Fruit fly (Drosophila melanogaster) whole organism, wandering third instar larva: ENCODE measurements around the gene Sqor.

Experiments used
- Abd-B ChIP-seq: fragments of >200 bp; optimal IDR thresholded peaks from 2 replicates; lab custom pipeline; 2017; ENCODE audit warnings: missing biosample characterization, missing genetic modification characterization
- CG32264 ChIP-seq: fragments of 200-800 bp; sonication (Bioruptor generic); optimal IDR thresholded peaks from 2 replicates; lab custom pipeline; 2016; ENCODE audit warnings: missing biosample characterization, missing genetic modification characterization
- CG9705 ChIP-seq: fragments of 200-800 bp; sonication (Bioruptor generic); optimal IDR thresholded peaks from 2 replicates; lab custom pipeline; 2018; ENCODE audit warnings: missing biosample characterization, mild to moderate bottlenecking, missing genetic modification characterization
- CrebA ChIP-seq: fragments of 200-800 bp; sonication (Bioruptor generic); optimal IDR thresholded peaks from 2 replicates; lab custom pipeline; 2016; ENCODE audit warnings: missing biosample characterization, mild to moderate bottlenecking, missing genetic modification characterization, borderline replicate concordance
- Dfd ChIP-seq: fragments of >200 bp; optimal IDR thresholded peaks from 2 replicates; lab custom pipeline; 2017; ENCODE audit warnings: missing biosample characterization, missing genetic modification characterization
- Dif ChIP-seq: fragments of 200-275, 200-300 bp; sonication (Bioruptor generic); optimal IDR thresholded peaks from 2 replicates; lab custom pipeline; 2018; ENCODE audit warnings: missing biosample characterization, missing genetic modification characterization; ENCODE audit not compliant: partially characterized antibody
- GATAd ChIP-seq: sonication (Bioruptor generic); optimal IDR thresholded peaks from 2 replicates; lab custom pipeline; 2016; ENCODE audit warnings: missing biosample characterization, missing genetic modification characterization
- HLH106 ChIP-seq: fragments of 200-800 bp; optimal IDR thresholded peaks from 3 replicates; lab custom pipeline; 2019; ENCODE audit warnings: missing biosample characterization, mild to moderate bottlenecking, missing genetic modification characterization, moderate library complexity
- Hnf4 ChIP-seq: fragments of 200-800 bp; sonication (Bioruptor generic); optimal IDR thresholded peaks from 2 replicates; lab custom pipeline; 2016; ENCODE audit warnings: missing biosample characterization, mild to moderate bottlenecking, missing genetic modification characterization
- Hr78 ChIP-seq: fragments of >200 bp; optimal IDR thresholded peaks from 2 replicates; lab custom pipeline; 2017; ENCODE audit warnings: missing biosample characterization, missing genetic modification characterization
- Hr83 ChIP-seq: fragments of 200-300 bp; sonication (Bioruptor generic); optimal IDR thresholded peaks from 2 replicates; lab custom pipeline; 2016; ENCODE audit warnings: missing biosample characterization, mild to moderate bottlenecking, missing genetic modification characterization, moderate library complexity; ENCODE audit not compliant: poor library complexity, severe bottlenecking
- Jra ChIP-seq: sonication (Bioruptor generic); optimal IDR thresholded peaks from 2 replicates; lab custom pipeline; 2016; ENCODE audit warnings: missing biosample characterization, missing genetic modification characterization
- Mio ChIP-seq: sonication (Bioruptor generic); optimal IDR thresholded peaks from 2 replicates; lab custom pipeline; 2016; ENCODE audit warnings: missing biosample characterization, missing genetic modification characterization
- Myc ChIP-seq: fragments of >200 bp; optimal IDR thresholded peaks from 2 replicates; lab custom pipeline; 2017
- N ChIP-seq: fragments of >200 bp; optimal IDR thresholded peaks from 2 replicates; lab custom pipeline; 2018; ENCODE audit warnings: missing biosample characterization, missing external identifiers, missing genetic modification characterization
- OdsH ChIP-seq: fragments of 200-800 bp; sonication (Bioruptor generic); optimal IDR thresholded peaks from 2 replicates; lab custom pipeline; 2016; ENCODE audit warnings: missing biosample characterization, mild to moderate bottlenecking, missing genetic modification characterization
- Rel ChIP-seq, 2 experiments: fragments of 200-800 bp; sonication (Bioruptor generic) in 1 of 2; optimal IDR thresholded peaks; 2 replicates in 1 of 2; 3 replicates in 1 of 2; lab custom pipeline; 2016 to 2019; ENCODE audit warnings: mild to moderate bottlenecking in 2 of 2, missing biosample characterization in 2 of 2, missing genetic modification characterization in 2 of 2, moderate library complexity in 1 of 2
- Sp1 ChIP-seq: fragments of 200-800 bp; sonication (Bioruptor generic); optimal IDR thresholded peaks from 3 replicates; lab custom pipeline; 2019; ENCODE audit warnings: missing biosample characterization, mild to moderate bottlenecking, missing genetic modification characterization, moderate library complexity
- Vsx2 ChIP-seq: fragments of 200-300, 225-300 bp; sonication (Bioruptor generic); optimal IDR thresholded peaks from 2 replicates; lab custom pipeline; 2018; ENCODE audit warnings: missing biosample characterization, missing genetic modification characterization; ENCODE audit not compliant: partially characterized antibody
- br ChIP-seq: fragments of 200-800 bp; sonication (Bioruptor generic); optimal IDR thresholded peaks from 2 replicates; lab custom pipeline; 2016; ENCODE audit warnings: missing biosample characterization, missing genetic modification characterization
- brk ChIP-seq: fragments of 200-800 bp; sonication (Bioruptor generic); optimal IDR thresholded peaks from 2 replicates; lab custom pipeline; 2016; ENCODE audit warnings: missing biosample characterization, mild to moderate bottlenecking, missing genetic modification characterization
- dmrt93B ChIP-seq: fragments of 200-800 bp; sonication (Bioruptor generic); optimal IDR thresholded peaks from 2 replicates; lab custom pipeline; 2018; ENCODE audit warnings: missing biosample characterization, mild to moderate bottlenecking, missing genetic modification characterization
- dsf ChIP-seq: sonication (Bioruptor generic); optimal IDR thresholded peaks from 2 replicates; lab custom pipeline; 2016; ENCODE audit warnings: missing biosample characterization, missing genetic modification characterization, borderline replicate concordance
- ey ChIP-seq: fragments of 200-800 bp; sonication (Bioruptor generic); optimal IDR thresholded peaks from 2 replicates; lab custom pipeline; 2016; ENCODE audit warnings: missing biosample characterization, missing genetic modification characterization
- foxo ChIP-seq, 2 experiments: fragments of 200-800 bp; sonication (Bioruptor generic); optimal IDR thresholded peaks; 2 replicates in 1 of 2; 3 replicates in 1 of 2; lab custom pipeline; 2016 to 2017; ENCODE audit warnings: missing biosample characterization in 2 of 2, missing genetic modification characterization in 2 of 2
- fru ChIP-seq: fragments of 200-800 bp; sonication (Bioruptor generic); optimal IDR thresholded peaks from 3 replicates; lab custom pipeline; 2016; ENCODE audit warnings: missing biosample characterization, mild to moderate bottlenecking, missing genetic modification characterization
- h ChIP-seq: fragments of 200-800 bp; sonication (Bioruptor generic); optimal IDR thresholded peaks from 3 replicates; lab custom pipeline; 2016; ENCODE audit warnings: missing biosample characterization, mild to moderate bottlenecking, missing genetic modification characterization
- jim ChIP-seq: fragments of 175-275, 200-325 bp; sonication (Bioruptor generic); optimal IDR thresholded peaks from 2 replicates; lab custom pipeline; 2016; ENCODE audit warnings: missing biosample characterization, mild to moderate bottlenecking, missing genetic modification characterization
- lola ChIP-seq: fragments of >200 bp; optimal IDR thresholded peaks from 2 replicates; lab custom pipeline; 2017; ENCODE audit warnings: missing biosample characterization, missing genetic modification characterization
- pan ChIP-seq: fragments of >200 bp; optimal IDR thresholded peaks from 2 replicates; lab custom pipeline; 2017
- psq ChIP-seq: fragments of 200-800 bp; sonication (Bioruptor generic); optimal IDR thresholded peaks from 3 replicates; lab custom pipeline; 2017; ENCODE audit warnings: missing biosample characterization, mild to moderate bottlenecking, missing genetic modification characterization, moderate library complexity
- rgr ChIP-seq: fragments of 200-800 bp; sonication (Bioruptor generic); optimal IDR thresholded peaks from 3 replicates; lab custom pipeline; 2016; ENCODE audit warnings: missing biosample characterization, mild to moderate bottlenecking, missing genetic modification characterization
- sage ChIP-seq: fragments of 200-800 bp; sonication (Bioruptor generic); optimal IDR thresholded peaks from 2 replicates; lab custom pipeline; 2016; ENCODE audit warnings: missing biosample characterization, mild to moderate bottlenecking, missing genetic modification characterization
- sv ChIP-seq: fragments of 200-800 bp; sonication (Bioruptor generic); optimal IDR thresholded peaks from 3 replicates; lab custom pipeline; 2016; ENCODE audit warnings: missing biosample characterization, missing genetic modification characterization
- usp ChIP-seq: fragments of >200 bp; optimal IDR thresholded peaks from 2 replicates; lab custom pipeline; 2017; ENCODE audit warnings: missing biosample characterization, missing genetic modification characterization
- woc ChIP-seq: sonication (Bioruptor generic); optimal IDR thresholded peaks from 2 replicates; lab custom pipeline; 2016; ENCODE audit warnings: missing biosample characterization, mild to moderate bottlenecking, missing genetic modification characterization

The Sqor gene

DNA sequence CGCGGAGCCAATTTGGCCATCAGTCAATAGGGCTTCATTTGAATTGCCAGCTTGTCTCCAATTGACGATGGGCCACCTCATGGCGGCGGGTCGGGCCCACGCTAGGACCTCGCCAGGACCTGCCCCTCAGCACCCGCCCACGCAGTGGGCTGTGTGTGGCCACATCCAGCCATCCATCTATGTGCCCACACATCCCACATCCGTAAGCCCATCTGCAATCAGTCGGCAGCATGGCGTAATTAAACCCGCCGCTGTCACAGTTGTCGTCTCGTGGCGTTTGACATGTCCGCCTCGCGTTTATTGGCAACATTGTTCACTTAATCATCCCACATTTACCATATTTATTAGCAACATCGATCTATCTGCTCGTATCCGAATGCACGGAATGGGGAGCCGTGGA is 1.8 kb upstream of the Sqor start:
- TF ChIP-seq rgr (GFP tag; lab: Kevin White, UChicago) = no peak
- TF ChIP-seq sv (GFP tag; lab: Kevin White, UChicago) = no peak
- no peak for TF ChIP-seq dmrt93B (GFP tag; lab: Kevin White, UChicago)
- TF ChIP-seq GATAd = no peak
- no peak for TF ChIP-seq pan (lab: Kevin White, UChicago)

- TF ChIP-seq OdsH (GFP tag; lab: Kevin White, UChicago) (peak; percentile 1), brk (GFP tag; lab: Kevin White, UChicago) (no peak)
Observed at dm6 chr3L:4242428-4242827, 2.5 kb downstream of the Sqor start, which contains the start of gene pav. Gene pav (plus strand): TSS chr3L:4242734.

DNA sequence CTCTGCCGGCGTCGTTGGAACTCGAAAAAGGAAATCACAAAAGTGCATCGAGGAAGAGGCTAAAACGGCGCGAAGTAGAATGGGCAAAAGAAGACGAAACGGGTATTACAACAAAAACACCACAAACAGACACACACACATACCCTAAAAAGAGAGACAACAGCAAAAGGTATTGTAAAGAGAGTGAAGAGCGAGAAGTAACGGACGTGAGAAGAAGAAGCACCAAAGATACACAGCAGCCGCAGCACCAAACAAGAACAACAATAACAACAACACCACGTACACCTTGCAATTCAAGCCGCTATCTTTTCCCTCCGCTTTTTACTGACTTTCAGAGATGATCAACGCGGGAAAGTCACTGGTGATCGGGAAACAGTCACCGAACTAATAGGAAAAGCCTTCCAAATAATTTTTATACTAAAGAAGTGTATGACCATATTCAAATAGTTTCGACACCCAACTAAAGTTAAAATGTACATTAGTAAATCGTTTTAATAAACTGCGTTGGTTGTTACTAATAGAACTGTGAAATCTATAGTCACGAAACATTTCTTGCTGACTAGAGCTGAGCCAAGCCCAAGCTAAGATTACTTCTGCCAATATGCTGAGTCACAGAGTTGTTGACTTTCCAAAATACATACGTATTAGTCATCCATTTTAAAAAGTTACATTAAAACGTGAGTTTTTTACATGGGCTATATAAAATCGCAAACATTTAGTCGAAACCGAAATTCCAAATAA is 12.3 kb downstream of the Sqor start:
- TF ChIP-seq dsf (GFP tag; lab: Kevin White, UChicago) (no peak), br (no peak), jim (GFP tag; lab: Kevin White, UChicago) (no peak), Vsx2 (GFP tag; lab: Kevin White, UChicago) (no peak), woc (GFP tag; lab: Kevin White, UChicago) (peak; percentile 52), HLH106 (tag; lab: Kevin White, UChicago) (no peak), OdsH (GFP tag; lab: Kevin White, UChicago) (no peak), dmrt93B (GFP tag; lab: Kevin White, UChicago) (no peak), brk (GFP tag; lab: Kevin White, UChicago) (no peak), usp (no peak), fru (GFP tag; lab: Kevin White, UChicago) (peak; percentile 79), Hr78 (GFP tag; lab: Kevin White, UChicago) (no peak), lola (no peak), CG9705 (peak; percentile 3), Dif (GFP tag; lab: Kevin White, UChicago) (peak; percentile 32), Myc (peak; percentile 50), sv (GFP tag; lab: Kevin White, UChicago) (no peak), sage (GFP tag; lab: Kevin White, UChicago) (no peak), N (GFP tag; lab: Kevin White, UChicago) (no peak), Rel (GFP tag; optimal IDR thresholded peaks at IDR 0.05; lab: Kevin White, UChicago) (no peak), Rel (tag; optimal IDR thresholded peaks at IDR 0.05; lab: Kevin White, UChicago) (peak; percentile 15), psq (GFP tag; lab: Kevin White, UChicago) (peak; percentile 89)

- TF ChIP-seq jim (GFP tag; lab: Kevin White, UChicago) (no peak), CG9705 (no peak), OdsH (GFP tag; lab: Kevin White, UChicago) (no peak), Mio (GFP tag; lab: Kevin White, UChicago) (no peak), Hr83 (GFP tag; lab: Kevin White, UChicago) (no peak), foxo (GFP tag; optimal IDR thresholded peaks at IDR 0.05; lab: Kevin White, UChicago) (peak in 1 of 2 experiments; percentile 28), Abd-B (no peak), dmrt93B (GFP tag; lab: Kevin White, UChicago) (no peak), N (GFP tag; lab: Kevin White, UChicago) (no peak), br (no peak), sage (GFP tag; lab: Kevin White, UChicago) (no peak), lola (no peak), Dif (GFP tag; lab: Kevin White, UChicago) (no peak), Vsx2 (GFP tag; lab: Kevin White, UChicago) (no peak), Jra (GFP tag; lab: Kevin White, UChicago) (no peak), psq (GFP tag; lab: Kevin White, UChicago) (peak; percentile 84), h (GFP tag; lab: Kevin White, UChicago) (peak; percentile 23), Hr78 (GFP tag; lab: Kevin White, UChicago) (no peak), woc (GFP tag; lab: Kevin White, UChicago) (peak; percentile 45), CG32264 (no peak), pan (lab: Kevin White, UChicago) (no peak), Myc (peak; percentile 28), Dfd (GFP tag; lab: Kevin White, UChicago) (no peak), Hnf4 (no peak), fru (GFP tag; lab: Kevin White, UChicago) (peak; percentile 46), ey (GFP tag; lab: Kevin White, UChicago) (peak; percentile 30), brk (GFP tag; lab: Kevin White, UChicago) (no peak), dsf (GFP tag; lab: Kevin White, UChicago) (no peak), Sp1 (GFP tag; lab: Kevin White, UChicago) (peak; percentile 18), rgr (GFP tag; lab: Kevin White, UChicago) (peak; percentile 32), CrebA (GFP tag; lab: Kevin White, UChicago) (no peak)
Observed at dm6 chr3L:4252862-4253610, 13.1 kb downstream of the Sqor start.
